Worm (Caenorhabditis elegans): ENCODE results near the gene R10E4.3.

R10E4.3 gene

DNA sequence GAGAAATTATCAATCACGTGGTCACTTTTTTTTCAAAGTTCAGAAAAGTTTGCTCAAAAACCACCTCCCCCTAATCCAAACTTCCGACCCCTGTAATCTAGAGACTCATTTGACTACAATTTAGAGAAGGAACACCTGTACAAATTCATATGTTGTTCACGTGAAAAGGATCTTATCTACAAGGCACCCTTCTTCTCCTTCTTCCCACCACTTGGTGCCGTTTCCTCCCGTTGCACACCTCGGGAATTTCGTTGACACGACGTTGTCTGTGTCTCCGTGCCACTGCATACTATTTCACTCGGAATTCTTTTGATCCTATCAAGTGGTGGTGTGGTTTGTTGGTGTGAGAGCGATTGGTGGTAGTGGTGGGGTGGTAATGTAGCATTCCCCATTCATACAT, 12.8 kb downstream of the R10E4.3 start:
- TF ChIP-seq flh-1 (GFP tag; optimal IDR thresholded peaks at IDR 0.05) = no peak
- TF ChIP-seq sptf-1 (tag; optimal IDR thresholded peaks at IDR 0.05) = no peak
- TF ChIP-seq mep-1 (tag; optimal IDR thresholded peaks at IDR 0.05) = peak; percentile 56
- no peak for TF ChIP-seq pha-4 (tag; optimal IDR thresholded peaks at IDR 0.05)
- TF ChIP-seq cnd-1 (tag; optimal IDR thresholded peaks at IDR 0.05) = peak; percentile 56
- peak; percentile 81 for TF ChIP-seq nhr-2 (tag; optimal IDR thresholded peaks at IDR 0.05)
- no peak for TF ChIP-seq lsy-2 (tag; optimal IDR thresholded peaks at IDR 0.05)
- no peak for TF ChIP-seq unc-120 (tag; optimal IDR thresholded peaks at IDR 0.05; ENCODE audit: poor library complexity, severe bottlenecking)
- TF ChIP-seq ceh-39 (tag; optimal IDR thresholded peaks at IDR 0.05) = peak; percentile 43
- peak; percentile 16 for TF ChIP-seq elt-1 (tag; optimal IDR thresholded peaks at IDR 0.05; ENCODE audit: borderline replicate concordance, insufficient read depth)
- peak; percentile 14 for TF ChIP-seq M03D4.4 (tag; optimal IDR thresholded peaks at IDR 0.05)
- TF ChIP-seq ztf-11 (tag; optimal IDR thresholded peaks at IDR 0.05) = no peak
- TF ChIP-seq hlh-1 (tag; optimal IDR thresholded peaks at IDR 0.05) = peak; percentile 77

- TF ChIP-seq mep-1 (tag; optimal IDR thresholded peaks at IDR 0.05) (no peak), mls-2 (tag; optimal IDR thresholded peaks at IDR 0.05) (peak; percentile 63), unc-62 (GFP tag; optimal IDR thresholded peaks at IDR 0.05) (peak; percentile 61), unc-120 (tag; optimal IDR thresholded peaks at IDR 0.05; ENCODE audit: poor library complexity, severe bottlenecking) (no peak), ceh-43 (GFP tag; optimal IDR thresholded peaks at IDR 0.05) (peak; percentile 25), zip-8 (tag; optimal IDR thresholded peaks at IDR 0.05) (peak; percentile 74), lin-13 (tag; optimal IDR thresholded peaks at IDR 0.05) (no peak), nhr-237 (tag; optimal IDR thresholded peaks at IDR 0.05) (no peak), sptf-1 (tag; optimal IDR thresholded peaks at IDR 0.05) (peak; percentile 8), ztf-11 (tag; optimal IDR thresholded peaks at IDR 0.05) (peak; percentile 50), nhr-2 (tag; optimal IDR thresholded peaks at IDR 0.05) (peak; percentile 81), drap-1 (GFP tag; optimal IDR thresholded peaks at IDR 0.05) (no peak), elt-1 (tag; optimal IDR thresholded peaks at IDR 0.05; ENCODE audit: borderline replicate concordance, insufficient read depth) (no peak), ceh-39 (tag; optimal IDR thresholded peaks at IDR 0.05) (peak; percentile 25), M03D4.4 (tag; optimal IDR thresholded peaks at IDR 0.05) (no peak), pha-4 (tag; optimal IDR thresholded peaks at IDR 0.05) (no peak), ceh-83 (GFP tag; optimal IDR thresholded peaks at IDR 0.05) (no peak), cnd-1 (tag; optimal IDR thresholded peaks at IDR 0.05) (peak; percentile 37), ham-2 (GFP tag; optimal IDR thresholded peaks at IDR 0.05) (no peak)
These were observed 14.4 kb downstream of the R10E4.3 start for ce11 chrIII:4272864-4273263.

DNA sequence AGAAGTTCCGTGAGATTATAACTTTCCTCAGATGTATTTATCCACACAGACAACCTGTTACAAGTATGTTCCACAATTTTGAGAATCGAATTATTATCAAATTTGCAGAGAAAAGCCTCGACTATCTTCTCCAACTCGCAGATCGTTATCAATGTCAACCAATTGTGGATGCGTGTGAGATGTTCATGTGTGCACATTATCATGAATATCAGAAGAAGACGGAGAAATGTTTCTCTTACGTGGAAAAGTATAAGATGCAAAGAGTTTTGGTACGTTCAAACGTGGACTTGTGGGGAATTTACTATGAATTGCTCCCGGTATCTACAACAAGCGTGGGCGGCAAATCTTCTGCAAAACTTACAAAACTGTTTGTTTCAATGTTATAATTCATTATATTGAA, 16.2 kb downstream of the R10E4.3 start:
- TF ChIP-seq lin-32 (GFP tag; optimal IDR thresholded peaks at IDR 0.05) = no peak
- TF ChIP-seq mls-2 (tag; optimal IDR thresholded peaks at IDR 0.05) = no peak
- TF ChIP-seq unc-62 (GFP tag; optimal IDR thresholded peaks at IDR 0.05) = no peak
- TF ChIP-seq nhr-237 (tag; optimal IDR thresholded peaks at IDR 0.05) = no peak
- no peak for TF ChIP-seq ceh-83 (GFP tag; optimal IDR thresholded peaks at IDR 0.05)
- TF ChIP-seq unc-39 (tag; optimal IDR thresholded peaks at IDR 0.05) = no peak
- no peak for TF ChIP-seq flh-1 (GFP tag; optimal IDR thresholded peaks at IDR 0.05)
- no peak for TF ChIP-seq hlh-1 (tag; optimal IDR thresholded peaks at IDR 0.05)
- TF ChIP-seq bed-3 (GFP tag; optimal IDR thresholded peaks at IDR 0.05) = no peak
- no peak for TF ChIP-seq lsy-2 (tag; optimal IDR thresholded peaks at IDR 0.05)
- no peak for TF ChIP-seq elt-1 (tag; optimal IDR thresholded peaks at IDR 0.05; ENCODE audit: borderline replicate concordance, insufficient read depth)
- no peak for TF ChIP-seq lin-13 (tag; optimal IDR thresholded peaks at IDR 0.05)
- no peak for TF ChIP-seq mep-1 (tag; optimal IDR thresholded peaks at IDR 0.05)
- no peak for TF ChIP-seq ceh-43 (GFP tag; optimal IDR thresholded peaks at IDR 0.05)
- TF ChIP-seq sptf-1 (tag; optimal IDR thresholded peaks at IDR 0.05) = no peak
- no peak for TF ChIP-seq unc-120 (tag; optimal IDR thresholded peaks at IDR 0.05; ENCODE audit: poor library complexity, severe bottlenecking)
- TF ChIP-seq nhr-76 (tag; optimal IDR thresholded peaks at IDR 0.05) = no peak
- TF ChIP-seq ces-1 (GFP tag; optimal IDR thresholded peaks at IDR 0.05) = no peak
- TF ChIP-seq snpc-4 (tag; optimal IDR thresholded peaks at IDR 0.05) = no peak

DNA sequence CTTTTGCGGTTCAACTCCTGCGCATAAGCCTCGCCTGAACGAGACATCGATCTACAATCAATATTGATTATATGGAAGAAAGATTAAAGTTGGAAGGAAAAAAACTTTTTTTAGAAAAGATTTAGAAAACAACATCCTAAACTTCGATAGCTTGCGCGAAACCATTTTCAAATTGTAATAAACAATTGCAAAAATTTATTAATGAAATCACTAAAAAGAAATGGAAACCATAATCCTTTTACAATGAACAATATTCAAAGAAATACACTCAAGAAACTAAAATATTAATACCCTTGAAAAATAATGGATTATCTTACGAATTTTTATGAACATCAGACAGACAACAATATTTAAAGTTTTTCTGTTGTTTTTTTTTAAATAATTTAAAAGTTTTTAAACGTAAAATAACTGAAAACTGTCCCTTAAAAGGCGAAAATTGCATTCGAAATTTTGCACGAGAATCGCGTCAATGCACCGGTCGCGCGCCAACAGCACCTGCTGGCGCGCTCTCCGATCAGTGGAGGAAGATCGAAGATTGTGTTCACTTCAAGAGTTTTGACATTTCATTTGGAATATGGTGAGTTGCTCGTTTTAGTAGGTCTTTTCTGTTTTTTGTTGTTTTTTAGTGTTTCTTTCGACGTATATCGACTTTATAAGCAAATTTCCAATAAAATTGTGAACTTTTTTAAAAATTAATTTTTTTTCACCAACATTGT, 17.9 kb downstream of the R10E4.3 start, which contains the start of the genes sftb-1 and R10E4.1:
sftb-1 (minus strand) TSS at position 51 of the 716 bp plus-strand sequence.
R10E4.1 (plus strand) TSS at position 524 of the 716 bp plus-strand sequence.
- no peak for TF ChIP-seq unc-120 (tag; optimal IDR thresholded peaks at IDR 0.05; ENCODE audit: poor library complexity, severe bottlenecking)
- TF ChIP-seq lin-13 (tag; optimal IDR thresholded peaks at IDR 0.05) = peak; percentile 74
- no peak for TF ChIP-seq ham-2 (GFP tag; optimal IDR thresholded peaks at IDR 0.05)
- no peak for TF ChIP-seq unc-62 (GFP tag; optimal IDR thresholded peaks at IDR 0.05)
- no peak for TF ChIP-seq sptf-1 (tag; optimal IDR thresholded peaks at IDR 0.05)
- peak; percentile 25 for TF ChIP-seq ces-1 (GFP tag; optimal IDR thresholded peaks at IDR 0.05)
- no peak for TF ChIP-seq sem-2 (GFP tag; optimal IDR thresholded peaks at IDR 0.05)
- no peak for TF ChIP-seq flh-1 (GFP tag; optimal IDR thresholded peaks at IDR 0.05)
- TF ChIP-seq nhr-2 (tag; optimal IDR thresholded peaks at IDR 0.05) = no peak
- TF ChIP-seq drap-1 (GFP tag; optimal IDR thresholded peaks at IDR 0.05) = no peak
- TF ChIP-seq ceh-43 (GFP tag; optimal IDR thresholded peaks at IDR 0.05) = no peak
- TF ChIP-seq lsy-2 (tag; optimal IDR thresholded peaks at IDR 0.05) = peak; percentile 51
- peak; percentile 66 for TF ChIP-seq mep-1 (tag; optimal IDR thresholded peaks at IDR 0.05)
- no peak for TF ChIP-seq nhr-12 (tag; optimal IDR thresholded peaks at IDR 0.05)
- no peak for TF ChIP-seq ztf-11 (tag; optimal IDR thresholded peaks at IDR 0.05)
- peak; percentile 51 for TF ChIP-seq nhr-237 (tag; optimal IDR thresholded peaks at IDR 0.05)
- TF ChIP-seq nhr-28 (tag; optimal IDR thresholded peaks at IDR 0.05) = no peak
- TF ChIP-seq snpc-4 (tag; optimal IDR thresholded peaks at IDR 0.05) = no peak
- TF ChIP-seq elt-1 (tag; optimal IDR thresholded peaks at IDR 0.05; ENCODE audit: borderline replicate concordance, insufficient read depth) = no peak
- peak; percentile 45 for TF ChIP-seq pha-4 (tag; optimal IDR thresholded peaks at IDR 0.05)
- TF ChIP-seq lin-32 (GFP tag; optimal IDR thresholded peaks at IDR 0.05) = no peak
- no peak for TF ChIP-seq ceh-83 (GFP tag; optimal IDR thresholded peaks at IDR 0.05)
- TF ChIP-seq elt-3 (tag; optimal IDR thresholded peaks at IDR 0.05) = no peak
- TF ChIP-seq nhr-76 (tag; optimal IDR thresholded peaks at IDR 0.05) = no peak
- no peak for TF ChIP-seq zip-8 (tag; optimal IDR thresholded peaks at IDR 0.05)
- no peak for TF ChIP-seq cnd-1 (tag; optimal IDR thresholded peaks at IDR 0.05)
- no peak for TF ChIP-seq unc-39 (tag; optimal IDR thresholded peaks at IDR 0.05)
- no peak for TF ChIP-seq M03D4.4 (tag; optimal IDR thresholded peaks at IDR 0.05)
- TF ChIP-seq hlh-1 (tag; optimal IDR thresholded peaks at IDR 0.05) = no peak
- TF ChIP-seq mab-5 (tag; optimal IDR thresholded peaks at IDR 0.05) = no peak
- TF ChIP-seq bed-3 (GFP tag; optimal IDR thresholded peaks at IDR 0.05) = no peak
- no peak for TF ChIP-seq tbx-8 (GFP tag; optimal IDR thresholded peaks at IDR 0.05)
- TF ChIP-seq blmp-1 (tag; optimal IDR thresholded peaks at IDR 0.05) = no peak
- TF ChIP-seq ceh-39 (tag; optimal IDR thresholded peaks at IDR 0.05) = no peak
- no peak for TF ChIP-seq mls-2 (tag; optimal IDR thresholded peaks at IDR 0.05)

Measured in whole organism, mixed stage, embryonic.